Fruit fly (Drosophila melanogaster) whole organism, adult: Measurements from ENCODE around the gene Tcs4.

Experiments used
- CG11617 ChIP-seq: fragments of 200-800 bp; sonication (Bioruptor generic); optimal IDR thresholded peaks from 2 replicates; lab custom pipeline; 2017; ENCODE audit warnings: mild to moderate bottlenecking, missing biosample characterization, missing genetic modification reagents, missing genetic modification characterization
- CG12768 ChIP-seq: fragments of 200-800 bp; sonication (Bioruptor generic); optimal IDR thresholded peaks from 2 replicates; lab custom pipeline; 2017; ENCODE audit warnings: missing biosample characterization, missing genetic modification characterization, mild to moderate bottlenecking, moderate library complexity, missing genetic modification reagents
- CG14711 ChIP-seq: fragments of 200-800 bp; sonication (Bioruptor generic); optimal IDR thresholded peaks from 2 replicates; lab custom pipeline; 2018; ENCODE audit warnings: missing biosample characterization, mild to moderate bottlenecking, missing genetic modification characterization, moderate library complexity
- CG1620 ChIP-seq: fragments of 200-800 bp; sonication (Bioruptor generic); optimal IDR thresholded peaks from 2 replicates; lab custom pipeline; 2016; ENCODE audit warnings: missing biosample characterization, missing genetic modification characterization
- CG33017 ChIP-seq: fragments of 200-800 bp; sonication (Bioruptor generic); optimal IDR thresholded peaks from 2 replicates; lab custom pipeline; 2018; ENCODE audit warnings: missing biosample characterization, mild to moderate bottlenecking, missing genetic modification characterization, moderate library complexity
- CG5204 ChIP-seq: fragments of 200-800 bp; sonication (Bioruptor generic); optimal IDR thresholded peaks from 2 replicates; lab custom pipeline; 2016; ENCODE audit warnings: missing biosample characterization, missing genetic modification characterization
- CG7045 ChIP-seq: fragments of 200-800 bp; sonication (Bioruptor generic); optimal IDR thresholded peaks from 2 replicates; lab custom pipeline; 2017; ENCODE audit warnings: missing biosample characterization, mild to moderate bottlenecking, missing genetic modification characterization
- CG7101 ChIP-seq: fragments of 200-800 bp; sonication (Bioruptor generic); optimal IDR thresholded peaks from 2 replicates; lab custom pipeline; 2018; ENCODE audit warnings: missing biosample characterization, mild to moderate bottlenecking, missing genetic modification characterization, moderate library complexity
- Clk ChIP-seq: fragments of 200-800 bp; sonication (Bioruptor generic); optimal IDR thresholded peaks from 2 replicates; lab custom pipeline; 2017; ENCODE audit warnings: missing biosample characterization, missing genetic modification characterization
- Crg-1 ChIP-seq: fragments of 200-800 bp; sonication (Bioruptor generic); optimal IDR thresholded peaks from 2 replicates; lab custom pipeline; 2016; ENCODE audit warnings: missing biosample characterization, missing genetic modification characterization
- Hr96 ChIP-seq: fragments of 200-800 bp; sonication (Bioruptor generic); optimal IDR thresholded peaks from 2 replicates; lab custom pipeline; 2016; ENCODE audit warnings: missing biosample characterization, missing genetic modification characterization
- Mnt ChIP-seq: fragments of 200-800 bp; sonication (Bioruptor generic); optimal IDR thresholded peaks from 2 replicates; lab custom pipeline; 2016; ENCODE audit warnings: missing biosample characterization, mild to moderate bottlenecking, missing genetic modification characterization
- bab1 ChIP-seq: fragments of 200-800 bp; sonication (Bioruptor generic); optimal IDR thresholded peaks from 3 replicates; lab custom pipeline; 2019; ENCODE audit warnings: missing biosample characterization, mild to moderate bottlenecking, missing genetic modification characterization, moderate library complexity
- cic ChIP-seq: fragments of 200-800 bp; sonication (Bioruptor generic); optimal IDR thresholded peaks from 2 replicates; lab custom pipeline; 2017; ENCODE audit warnings: missing biosample characterization, mild to moderate bottlenecking, missing genetic modification characterization, moderate library complexity
- cnc ChIP-seq, 2 experiments: fragments of >200 bp; optimal IDR thresholded peaks; 2 replicates each; lab custom pipeline; 2017
- kay ChIP-seq: fragments of 200-800 bp; sonication (Bioruptor generic); peaks from one replicate; lab custom pipeline; 2016; ENCODE audit warnings: missing biosample characterization, missing genetic modification characterization, borderline replicate concordance
- ovo ChIP-seq: fragments of 200-800 bp; sonication (Bioruptor generic); optimal IDR thresholded peaks from 2 replicates; lab custom pipeline; 2016; ENCODE audit warnings: missing biosample characterization, missing genetic modification characterization
- pad ChIP-seq: fragments of 200-800 bp; sonication (Bioruptor generic); optimal IDR thresholded peaks from 3 replicates; lab custom pipeline; 2017; ENCODE audit warnings: missing biosample characterization, missing genetic modification characterization, mild to moderate bottlenecking, moderate library complexity, missing genetic modification reagents
- tj ChIP-seq: fragments of 200-800 bp; sonication (Bioruptor generic); optimal IDR thresholded peaks from 3 replicates; lab custom pipeline; 2017; ENCODE audit warnings: missing biosample characterization, mild to moderate bottlenecking, missing genetic modification characterization, moderate library complexity
- toe ChIP-seq: fragments of 200-800 bp; sonication (Bioruptor generic); optimal IDR thresholded peaks from 2 replicates; lab custom pipeline; 2016; ENCODE audit warnings: missing biosample characterization, missing genetic modification characterization

The Tcs4 gene

dm6 chrX:19692951-19693698 lies 8.4 kb downstream of the Tcs4 start, which contains the start of gene Mer:
Gene Mer, minus strand, starts transcription at chrX:19693500.
- peak; percentile 73 for TF ChIP-seq Crg-1 (GFP tag; lab: Kevin White, UChicago)
- no peak for TF ChIP-seq kay
- TF ChIP-seq Hr96 (GFP tag; lab: Kevin White, UChicago) = peak; percentile 87
- TF ChIP-seq toe (GFP tag; lab: Kevin White, UChicago) = peak; percentile 57
- peak; percentile 88 for TF ChIP-seq CG11617 (GFP tag; lab: Kevin White, UChicago)
- TF ChIP-seq CG7045 (GFP tag; lab: Kevin White, UChicago) = peak; percentile 73
- TF ChIP-seq cnc (optimal IDR thresholded peaks at IDR 0.05; lab: Kevin White, UChicago) = no peak
- TF ChIP-seq CG1620 (GFP tag; lab: Kevin White, UChicago) = peak; percentile 59
- peak; percentile 87 for TF ChIP-seq CG7101 (tag; lab: Kevin White, UChicago)
- peak; percentile 10 for TF ChIP-seq cic (GFP tag; lab: Kevin White, UChicago)
- peak; percentile 64 for TF ChIP-seq tj
- TF ChIP-seq CG14711 (tag; lab: Kevin White, UChicago) = peak; percentile 76
- TF ChIP-seq Clk = peak; percentile 38
- peak; percentile 53 for TF ChIP-seq ovo
- peak; percentile 63 for TF ChIP-seq pad (GFP tag; lab: Kevin White, UChicago)
- TF ChIP-seq bab1 (GFP tag; lab: Kevin White, UChicago) = peak; percentile 86
- peak; percentile 81 for TF ChIP-seq Mnt (GFP tag; lab: Kevin White, UChicago)
- TF ChIP-seq CG12768 (GFP tag; lab: Kevin White, UChicago) = peak; percentile 79
- peak; percentile 61 for TF ChIP-seq CG5204 (GFP tag; lab: Kevin White, UChicago)
- peak; percentile 75 for TF ChIP-seq CG33017 (tag; lab: Kevin White, UChicago)

- no peak for TF ChIP-seq bab1 (GFP tag; lab: Kevin White, UChicago)
- TF ChIP-seq cic (GFP tag; lab: Kevin White, UChicago) = no peak
- no peak for TF ChIP-seq CG1620 (GFP tag; lab: Kevin White, UChicago)
- no peak for TF ChIP-seq pad (GFP tag; lab: Kevin White, UChicago)
- TF ChIP-seq CG14711 (tag; lab: Kevin White, UChicago) = no peak
- TF ChIP-seq CG11617 (GFP tag; lab: Kevin White, UChicago) = no peak
- TF ChIP-seq tj = no peak
- TF ChIP-seq Mnt (GFP tag; lab: Kevin White, UChicago) = no peak
- TF ChIP-seq ovo = no peak
- TF ChIP-seq Clk = no peak
- no peak for TF ChIP-seq Hr96 (GFP tag; lab: Kevin White, UChicago)
- TF ChIP-seq CG5204 (GFP tag; lab: Kevin White, UChicago) = no peak
- TF ChIP-seq CG7101 (tag; lab: Kevin White, UChicago) = no peak
- no peak for TF ChIP-seq Crg-1 (GFP tag; lab: Kevin White, UChicago)
- TF ChIP-seq CG33017 (tag; lab: Kevin White, UChicago) = no peak
- TF ChIP-seq kay = no peak
- TF ChIP-seq cnc (optimal IDR thresholded peaks at IDR 0.05; lab: Kevin White, UChicago) = no peak
Measured at dm6 chrX:19690050-19690449, 11.5 kb downstream of the Tcs4 start.

DNA sequence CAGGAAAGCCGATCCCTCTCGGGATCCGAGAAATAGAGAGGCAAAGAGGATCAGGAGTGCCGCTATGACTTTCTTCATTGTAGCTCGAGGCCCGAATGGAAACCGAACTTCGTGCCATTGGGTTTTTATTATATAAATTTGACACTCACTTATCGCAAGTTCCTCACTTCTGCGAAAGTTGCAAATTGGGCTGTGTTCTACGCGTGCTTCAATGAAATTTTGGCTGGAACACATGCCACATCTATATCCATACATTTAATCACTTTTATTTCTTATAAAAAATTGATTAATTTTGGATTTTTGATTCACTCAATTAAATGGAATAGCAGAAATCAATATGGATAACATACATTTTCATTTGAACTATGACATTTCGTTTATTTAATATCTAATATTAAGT lies 12.7 kb downstream of the Tcs4 start, which contains the start of gene CG14227:
TSS of gene CG14227 (minus strand) at position 101 of the 400 bp plus-strand sequence.
- TF ChIP-seq CG5204 (GFP tag; lab: Kevin White, UChicago) = no peak
- TF ChIP-seq ovo = no peak
- no peak for TF ChIP-seq kay
- TF ChIP-seq CG11617 (GFP tag; lab: Kevin White, UChicago) = no peak
- no peak for TF ChIP-seq Mnt (GFP tag; lab: Kevin White, UChicago)
- TF ChIP-seq CG7101 (tag; lab: Kevin White, UChicago) = no peak
- no peak for TF ChIP-seq cnc (optimal IDR thresholded peaks at IDR 0.05; lab: Kevin White, UChicago)
- TF ChIP-seq CG14711 (tag; lab: Kevin White, UChicago) = no peak
- TF ChIP-seq CG7045 (GFP tag; lab: Kevin White, UChicago) = no peak

dm6 chrX:19684048-19684447 lies 17.5 kb downstream of the Tcs4 start:
- no peak for TF ChIP-seq CG7101 (tag; lab: Kevin White, UChicago)
- peak; percentile 19 for TF ChIP-seq CG12768 (GFP tag; lab: Kevin White, UChicago)
- no peak for TF ChIP-seq kay

- TF ChIP-seq CG11617 (GFP tag; lab: Kevin White, UChicago) = peak; percentile 33
- no peak for TF ChIP-seq CG5204 (GFP tag; lab: Kevin White, UChicago)
- peak; percentile 55 for TF ChIP-seq bab1 (GFP tag; lab: Kevin White, UChicago)
- TF ChIP-seq Mnt (GFP tag; lab: Kevin White, UChicago) = peak; percentile 63
- peak; percentile 62 for TF ChIP-seq cic (GFP tag; lab: Kevin White, UChicago)
- peak; percentile 56 for TF ChIP-seq CG12768 (GFP tag; lab: Kevin White, UChicago)
- TF ChIP-seq tj = peak; percentile 71
- TF ChIP-seq pad (GFP tag; lab: Kevin White, UChicago) = peak; percentile 50
- no peak for TF ChIP-seq Clk
- TF ChIP-seq cnc (optimal IDR thresholded peaks at IDR 0.05; lab: Kevin White, UChicago) = no peak
- TF ChIP-seq toe (GFP tag; lab: Kevin White, UChicago) = peak; percentile 29
- peak; percentile 28 for TF ChIP-seq Crg-1 (GFP tag; lab: Kevin White, UChicago)
- TF ChIP-seq CG33017 (tag; lab: Kevin White, UChicago) = no peak
- TF ChIP-seq CG7045 (GFP tag; lab: Kevin White, UChicago) = no peak
- TF ChIP-seq kay = no peak
- no peak for TF ChIP-seq CG1620 (GFP tag; lab: Kevin White, UChicago)
- TF ChIP-seq Hr96 (GFP tag; lab: Kevin White, UChicago) = peak; percentile 49
- peak; percentile 14 for TF ChIP-seq CG7101 (tag; lab: Kevin White, UChicago)
- peak; percentile 31 for TF ChIP-seq ovo
- TF ChIP-seq CG14711 (tag; lab: Kevin White, UChicago) = peak; percentile 5
Measured at dm6 chrX:19683040-19683875, 18.3 kb downstream of the Tcs4 start, which contains the start of the genes dome and Ubqn. Gene dome, minus strand, starts transcription at chrX:19683518. Gene Ubqn, plus strand, starts transcription at chrX:19683808.
